Worm (Caenorhabditis elegans) whole organism, L1 larva: ENCODE results near the gene F11D11.3.

Experiments
- C16A3.4 ChIP-seq: fragments of 150-350 bp; optimal IDR thresholded peaks from 2 replicates; lab custom pipeline; 2014; ENCODE audit warnings: missing biosample characterization, missing genetic modification characterization
- ceh-8 ChIP-seq: fragments of 200-800 bp; sonication (Bioruptor generic); optimal IDR thresholded peaks from 2 replicates; lab custom pipeline; 2018; ENCODE audit warnings: mild to moderate bottlenecking, missing genetic modification characterization, moderate library complexity, missing compliant biosample characterization
- dpl-1 ChIP-seq, 3 experiments: fragments of 150-350 bp in 2 of 3; sonication (generic microtip) in 1 of 3; optimal IDR thresholded peaks; 2 replicates each; lab custom pipeline; 2014 to 2017; ENCODE audit warnings: missing biosample characterization in 3 of 3, missing genetic modification characterization in 3 of 3, missing genetic modification reagents in 3 of 3
- elt-3 ChIP-seq, 6 experiments: fragments of 150-350 bp in 1 of 6; sonication (generic microtip); optimal IDR thresholded peaks; 2 replicates each; lab custom pipeline; 2017 to 2018; ENCODE audit warnings: missing biosample characterization in 6 of 6, missing genetic modification characterization in 6 of 6, inconsistent platforms in 1 of 6
- lin-15B ChIP-seq: fragments of 150-350 bp; sonication (generic microtip); optimal IDR thresholded peaks from 3 replicates; lab custom pipeline; 2014; ENCODE audit warnings: missing biosample characterization, missing genetic modification characterization
- mep-1 ChIP-seq: fragments of 150-350 bp; optimal IDR thresholded peaks from 2 replicates; lab custom pipeline; 2014; ENCODE audit warnings: missing biosample characterization, missing genetic modification characterization
- pqm-1 ChIP-seq: sonication (generic microtip); optimal IDR thresholded peaks from 3 replicates; lab custom pipeline; 2017; ENCODE audit warnings: missing biosample characterization, missing genetic modification characterization
- tbx-2 ChIP-seq: sonication (generic microtip); optimal IDR thresholded peaks from 2 replicates; lab custom pipeline; 2016; ENCODE audit warnings: missing genetic modification characterization, missing compliant biosample characterization
- zip-4 ChIP-seq: fragments of 200-800 bp; sonication (Bioruptor generic); optimal IDR thresholded peaks from 2 replicates; lab custom pipeline; 2018; ENCODE audit warnings: mild to moderate bottlenecking, missing genetic modification characterization, moderate library complexity, missing compliant biosample characterization

- no peak for TF ChIP-seq tbx-2
- no peak for TF ChIP-seq ceh-8
- no peak for TF ChIP-seq elt-3 (tag; optimal IDR thresholded peaks at IDR 0.05; lab: Kevin White, UChicago)
- no peak for TF ChIP-seq dpl-1 (GFP tag; optimal IDR thresholded peaks at IDR 0.05; lab: Kevin White, UChicago)
- TF ChIP-seq lin-15B (tag; lab: Kevin White, UChicago) = no peak
- no peak for TF ChIP-seq mep-1 (tag; lab: Kevin White, UChicago)
- no peak for TF ChIP-seq pqm-1
- TF ChIP-seq C16A3.4 (tag; lab: Kevin White, UChicago) = no peak
- TF ChIP-seq zip-4 (GFP tag; lab: Kevin White, UChicago) = no peak
Measured at ce11 chrV:18769902-18770301, 9.8 kb upstream of the F11D11.3 start.
